Fruit fly (Drosophila melanogaster) whole organism, embryonic: ENCODE data around the gene TyrRII.

ENCODE experiments used
- Aef1 ChIP-seq: fragments of 200-800 bp; sonication (Bioruptor generic); IDR thresholded peaks from 3 replicates; pipeline ENCODE4 v1.3.6; 2022; ENCODE audit warnings: missing biosample characterization, missing genetic modification characterization
- BtbVII ChIP-seq: fragments of 200-800 bp; sonication (Bioruptor generic); optimal IDR thresholded peaks from 3 replicates; lab custom pipeline; 2017; ENCODE audit warnings: missing biosample characterization, mild to moderate bottlenecking, missing genetic modification characterization
- CG1024 ChIP-seq: fragments of 200-800 bp; sonication (Bioruptor generic); IDR thresholded peaks from 2 replicates; pipeline ENCODE4 v1.3.6; 2022; ENCODE audit warnings: missing biosample characterization, missing genetic modification characterization
- CG11247 ChIP-seq: fragments of 200-800 bp; sonication (Bioruptor generic); IDR thresholded peaks from 2 replicates; pipeline ENCODE4 v1.3.6; 2022; ENCODE audit warnings: missing biosample characterization, missing genetic modification characterization
- CG12236 ChIP-seq: fragments of 200-800 bp; sonication (Bioruptor generic); optimal IDR thresholded peaks from 2 replicates; lab custom pipeline; 2016; ENCODE audit warnings: missing biosample characterization, missing genetic modification characterization
- CG12299 ChIP-seq: fragments of 200-800 bp; sonication (Bioruptor generic); optimal IDR thresholded peaks from 2 replicates; lab custom pipeline; 2018; ENCODE audit warnings: missing biosample characterization, mild to moderate bottlenecking, missing genetic modification characterization
- CG12744 ChIP-seq: fragments of 200-800 bp; sonication (Bioruptor generic); optimal IDR thresholded peaks from 2 replicates; lab custom pipeline; 2016; ENCODE audit warnings: missing biosample characterization, missing genetic modification characterization
- CG15073 ChIP-seq: fragments of 200-800 bp; sonication (Bioruptor generic); optimal IDR thresholded peaks from 2 replicates; lab custom pipeline; 2016; ENCODE audit warnings: missing biosample characterization, missing genetic modification characterization
- CG17802 ChIP-seq: fragments of 200-800 bp; sonication (Bioruptor generic); optimal IDR thresholded peaks from 2 replicates; lab custom pipeline; 2018; ENCODE audit warnings: missing biosample characterization, mild to moderate bottlenecking, missing genetic modification characterization, moderate library complexity
- CG2129 ChIP-seq: fragments of 200-800 bp; sonication (Bioruptor generic); IDR thresholded peaks from 2 replicates; pipeline ENCODE4 v1.3.6; 2022; ENCODE audit warnings: missing biosample characterization, missing genetic modification characterization; ENCODE audit not compliant: partially characterized antibody
- CG2678 ChIP-seq: fragments of 200-800 bp; sonication (Bioruptor generic); optimal IDR thresholded peaks from 3 replicates; lab custom pipeline; 2019; ENCODE audit warnings: missing biosample characterization, mild to moderate bottlenecking, missing genetic modification characterization, moderate library complexity
- CG2712 ChIP-seq: fragments of 200-800 bp; optimal IDR thresholded peaks from 3 replicates; lab custom pipeline; 2019; ENCODE audit warnings: missing biosample characterization, mild to moderate bottlenecking, missing genetic modification characterization, moderate library complexity
- CG2875 ChIP-seq: fragments of 200-800 bp; sonication (Bioruptor generic); optimal IDR thresholded peaks from 2 replicates; lab custom pipeline; 2017; ENCODE audit warnings: missing biosample characterization, mild to moderate bottlenecking, missing genetic modification characterization, missing genetic modification reagents
- CG33213 ChIP-seq: fragments of 200-800 bp; sonication (Bioruptor generic); optimal IDR thresholded peaks from 3 replicates; lab custom pipeline; 2016; ENCODE audit warnings: missing biosample characterization, missing genetic modification characterization
- CG3407 ChIP-seq: fragments of 200-800 bp; sonication (Bioruptor generic); optimal IDR thresholded peaks from 2 replicates; lab custom pipeline; 2018; ENCODE audit warnings: missing biosample characterization, mild to moderate bottlenecking, missing genetic modification characterization
- CG7357 ChIP-seq: fragments of 200-800 bp; sonication (Bioruptor generic); IDR thresholded peaks from 3 replicates; pipeline ENCODE4 v1.3.6; 2022; ENCODE audit warnings: missing biosample characterization, missing genetic modification characterization
- CG7556 ChIP-seq: fragments of 200-800 bp; sonication (Bioruptor generic); optimal IDR thresholded peaks from 2 replicates; lab custom pipeline; 2017; ENCODE audit warnings: missing biosample characterization, mild to moderate bottlenecking, missing genetic modification characterization
- CG8924 ChIP-seq: fragments of 200-800 bp; optimal IDR thresholded peaks from 3 replicates; lab custom pipeline; 2019; ENCODE audit warnings: missing biosample characterization, mild to moderate bottlenecking, missing genetic modification characterization, moderate library complexity
- Camta ChIP-seq: fragments of 200-800 bp; sonication (Bioruptor generic); optimal IDR thresholded peaks from 2 replicates; lab custom pipeline; 2016; ENCODE audit warnings: missing biosample characterization, missing genetic modification characterization
- Chrac-16 ChIP-seq: fragments of 200-800 bp; sonication (Bioruptor generic); optimal IDR thresholded peaks from 3 replicates; lab custom pipeline; 2016; ENCODE audit warnings: missing biosample characterization, missing genetic modification characterization
- Dref ChIP-seq: fragments of 200-800 bp; sonication (Bioruptor generic); IDR thresholded peaks from 2 replicates; pipeline ENCODE4 v1.3.6; 2022; ENCODE audit warnings: missing biosample characterization, missing genetic modification characterization
- MBD-R2 ChIP-seq: fragments of 200-800 bp; sonication (Bioruptor generic); IDR thresholded peaks from 2 replicates; pipeline ENCODE4 v1.3.6; 2022; ENCODE audit warnings: missing biosample characterization, missing genetic modification characterization
- NK7.1 ChIP-seq: fragments of 200-800 bp; sonication (Bioruptor generic); optimal IDR thresholded peaks from 3 replicates; lab custom pipeline; 2016; ENCODE audit warnings: missing biosample characterization, missing genetic modification characterization
- Ssrp ChIP-seq: fragments of 200-800 bp; sonication (Bioruptor generic); optimal IDR thresholded peaks from 2 replicates; lab custom pipeline; 2018; ENCODE audit warnings: missing biosample characterization, mild to moderate bottlenecking, missing genetic modification characterization, moderate library complexity
- ac ChIP-seq: fragments of 200-800 bp; sonication (Bioruptor generic); optimal IDR thresholded peaks from 3 replicates; lab custom pipeline; 2017; ENCODE audit warnings: missing biosample characterization, mild to moderate bottlenecking, missing genetic modification characterization
- al ChIP-seq: fragments of 200-800 bp; sonication (Bioruptor generic); IDR thresholded peaks from 2 replicates; pipeline ENCODE4 v1.3.6; 2022; ENCODE audit warnings: missing biosample characterization, missing genetic modification characterization
- bbx ChIP-seq: fragments of 200-800 bp; sonication (Bioruptor generic); IDR thresholded peaks from 2 replicates; pipeline ENCODE4 v1.3.6; 2022; ENCODE audit warnings: missing biosample characterization, missing genetic modification characterization; ENCODE audit not compliant: partially characterized antibody
- bigmax ChIP-seq: fragments of 200-800 bp; sonication (Bioruptor generic); optimal IDR thresholded peaks from 2 replicates; lab custom pipeline; 2018; ENCODE audit warnings: missing biosample characterization, mild to moderate bottlenecking, missing genetic modification characterization
- bowl ChIP-seq: fragments of 200-800 bp; sonication (Bioruptor generic); IDR thresholded peaks from 2 replicates; pipeline ENCODE4 v1.3.6; 2022; ENCODE audit warnings: missing biosample characterization, missing genetic modification characterization
- chinmo ChIP-seq: fragments of 200-800 bp; sonication (Bioruptor generic); IDR thresholded peaks from 4 replicates; pipeline ENCODE4 v1.3.6; 2022; ENCODE audit warnings: missing biosample characterization, missing genetic modification characterization; ENCODE audit not compliant: partially characterized antibody
- chm ChIP-seq: fragments of 200-800 bp; sonication (Bioruptor generic); IDR thresholded peaks from 2 replicates; pipeline ENCODE4 v1.3.6; 2022; ENCODE audit warnings: missing biosample characterization, missing genetic modification characterization
- dmrt99B ChIP-seq: fragments of 200-800 bp; sonication (Bioruptor generic); optimal IDR thresholded peaks from 2 replicates; lab custom pipeline; 2018; ENCODE audit warnings: missing biosample characterization, mild to moderate bottlenecking, missing genetic modification characterization, moderate library complexity
- dpn ChIP-seq, 2 experiments: fragments of 200-800 bp; sonication (Bioruptor generic); optimal IDR thresholded peaks; 3 replicates each; lab custom pipeline; 2016; ENCODE audit warnings: missing biosample characterization in 2 of 2, missing genetic modification characterization in 2 of 2
- dysf ChIP-seq: fragments of 200-800 bp; sonication (Bioruptor generic); IDR thresholded peaks from 3 replicates; pipeline ENCODE4 v1.3.6; 2022; ENCODE audit warnings: missing biosample characterization, missing genetic modification characterization
- en ChIP-seq: fragments of 200-800 bp; sonication (Bioruptor generic); optimal IDR thresholded peaks from 2 replicates; lab custom pipeline; 2016; ENCODE audit warnings: missing biosample characterization, missing genetic modification characterization
- fu2 ChIP-seq: fragments of 200-800 bp; sonication (Bioruptor generic); optimal IDR thresholded peaks from 2 replicates; lab custom pipeline; 2016; ENCODE audit warnings: missing biosample characterization, missing genetic modification characterization
- h ChIP-seq: fragments of >200 bp; optimal IDR thresholded peaks from 2 replicates; lab custom pipeline; 2017
- lola ChIP-seq, 3 experiments: fragments of >200 bp in 2 of 3; fragments of 200-800 bp in 1 of 3; sonication (Bioruptor generic) in 1 of 3; optimal IDR thresholded peaks; 2 replicates each; lab custom pipeline; 2017 to 2019; ENCODE audit warnings: missing biosample characterization in 3 of 3, missing genetic modification characterization in 3 of 3, mild to moderate bottlenecking in 1 of 3, moderate library complexity in 1 of 3
- phol ChIP-seq: fragments of 200-800 bp; sonication (Bioruptor generic); optimal IDR thresholded peaks from 3 replicates; lab custom pipeline; 2018; ENCODE audit warnings: missing biosample characterization, mild to moderate bottlenecking, missing genetic modification characterization, moderate library complexity
- pita ChIP-seq: fragments of 200-800 bp; sonication (Bioruptor generic); optimal IDR thresholded peaks from 2 replicates; lab custom pipeline; 2017; ENCODE audit warnings: missing biosample characterization, mild to moderate bottlenecking, missing genetic modification characterization
- pnt ChIP-seq: fragments of 200-800 bp; sonication (Bioruptor generic); optimal IDR thresholded peaks from 3 replicates; lab custom pipeline; 2016; ENCODE audit warnings: missing biosample characterization, missing genetic modification characterization
- prd ChIP-seq, 3 experiments: fragments of >200 bp in 2 of 3; fragments of 200-800 bp in 1 of 3; sonication (Bioruptor generic) in 1 of 3; optimal IDR thresholded peaks in 2 of 3; IDR thresholded peaks in 1 of 3; 2 replicates in 2 of 3; 3 replicates in 1 of 3; pipeline versions ENCODE4 v1.3.6 to Lab custom; 2017 to 2022; ENCODE audit warnings: missing biosample characterization in 1 of 3, missing genetic modification characterization in 1 of 3
- pros ChIP-seq: fragments of 200-800 bp; sonication (Bioruptor generic); optimal IDR thresholded peaks from 3 replicates; lab custom pipeline; 2019; ENCODE audit warnings: missing biosample characterization, mild to moderate bottlenecking, missing genetic modification characterization, moderate library complexity
- ranshi ChIP-seq: fragments of 200-800 bp; sonication (Bioruptor generic); IDR thresholded peaks from 2 replicates; pipeline ENCODE4 v1.3.6; 2022; ENCODE audit warnings: missing biosample characterization, missing genetic modification characterization
- salm ChIP-seq: fragments of 200-800 bp; sonication (Bioruptor generic); optimal IDR thresholded peaks from 2 replicates; lab custom pipeline; 2018; ENCODE audit warnings: missing biosample characterization, mild to moderate bottlenecking, missing genetic modification characterization
- sima ChIP-seq: fragments of 200-800 bp; sonication (Bioruptor generic); optimal IDR thresholded peaks from 2 replicates; lab custom pipeline; 2016; ENCODE audit warnings: missing biosample characterization, missing genetic modification characterization
- tap ChIP-seq: fragments of 200-800 bp; optimal IDR thresholded peaks from 3 replicates; lab custom pipeline; 2019; ENCODE audit warnings: missing biosample characterization, mild to moderate bottlenecking, missing genetic modification characterization, moderate library complexity
- yki ChIP-seq: fragments of >200 bp; optimal IDR thresholded peaks from 3 replicates; lab custom pipeline; 2018
- zf30C ChIP-seq: fragments of 200-800 bp; sonication (Bioruptor generic); optimal IDR thresholded peaks from 3 replicates; lab custom pipeline; 2018; ENCODE audit warnings: missing biosample characterization, mild to moderate bottlenecking, missing genetic modification characterization

Gene TyrRII

dm6 chr3R:17703691-17704537 is 32.5 kb upstream of the TyrRII start (continued):
- TF ChIP-seq al (GFP tag; lab: Robert Waterston, UW) (peak; percentile 98), sima (GFP tag; lab: Kevin White, UChicago) (peak; percentile 98), h (lab: Kevin White, UChicago) (no peak), Ssrp (peak; percentile 98), CG15073 (GFP tag; lab: Kevin White, UChicago) (peak; percentile 91), Dref (GFP tag; lab: Robert Waterston, UW) (peak; percentile 39), ranshi (GFP tag; lab: Robert Waterston, UW) (peak; percentile 99), CG33213 (peak; percentile 99), CG7357 (GFP tag; lab: Robert Waterston, UW) (peak; percentile 96), salm (tag; lab: Kevin White, UChicago) (peak; percentile 98), pita (GFP tag; lab: Kevin White, UChicago) (no peak), CG1024 (GFP tag; lab: Robert Waterston, UW) (peak; percentile 97), dmrt99B (tag; lab: Kevin White, UChicago) (peak; percentile 99), CG2875 (peak; percentile 99), MBD-R2 (GFP tag; lab: Robert Waterston, UW) (peak; percentile 97), prd (optimal IDR thresholded peaks at IDR 0.05; lab: Kevin White, UChicago) (no peak), prd (GFP tag; IDR thresholded peaks at IDR 0.05; lab: Robert Waterston, UW) (peak; percentile 99), pros (GFP tag; lab: Kevin White, UChicago) (peak; percentile 23), CG3407 (peak; percentile 97), chm (GFP tag; lab: Robert Waterston, UW) (peak; percentile 99), Aef1 (peak; percentile 99), Camta (peak; percentile 99), bowl (GFP tag; lab: Robert Waterston, UW) (peak; percentile 97), zf30C (GFP tag; lab: Kevin White, UChicago) (peak; percentile 89), ac (peak; percentile 93), CG7556 (peak; percentile 99), chinmo (peak; percentile 90), CG12744 (GFP tag; lab: Kevin White, UChicago) (peak; percentile 99), pnt (GFP tag; lab: Kevin White, UChicago) (peak; percentile 99), lola (GFP tag; optimal IDR thresholded peaks at IDR 0.05; lab: Kevin White, UChicago) (peak in 1 of 3 experiments; percentile 97), CG11247 (GFP tag; lab: Robert Waterston, UW) (peak; percentile 98), CG12299 (tag; lab: Kevin White, UChicago) (peak; percentile 96), bigmax (GFP tag; lab: Kevin White, UChicago) (peak; percentile 81), BtbVII (peak; percentile 99), CG2712 (tag; lab: Kevin White, UChicago) (peak; percentile 99), yki (no peak), Chrac-16 (peak; percentile 99), dysf (peak; percentile 99), CG17802 (peak; percentile 93), CG2678 (tag; lab: Kevin White, UChicago) (peak; percentile 99), fu2 (GFP tag; lab: Kevin White, UChicago) (peak; percentile 99), en (GFP tag; lab: Kevin White, UChicago) (peak; percentile 99), dpn (GFP tag; optimal IDR thresholded peaks at IDR 0.05; lab: Kevin White, UChicago) (peak; percentile 99), NK7.1 (GFP tag; lab: Kevin White, UChicago) (peak; percentile 99), CG12236 (peak; percentile 99), bbx (no peak), CG8924 (tag; lab: Kevin White, UChicago) (peak; percentile 99), CG2129 (GFP tag; lab: Robert Waterston, UW) (no peak), tap (peak; percentile 98), phol (tag; lab: Kevin White, UChicago) (peak; percentile 98)
